Worm (Caenorhabditis elegans) whole organism, L3 larva: Measurements from ENCODE around the gene ugtp-1.
A peak's percentile ranks its signal among the peaks of the same experiment; 100 is the strongest.

Experiments
- R02D3.7 ChIP-seq: fragments of 150-350 bp; optimal IDR thresholded peaks from 2 replicates; lab custom pipeline; 2014; ENCODE audit warnings: missing biosample characterization, missing genetic modification characterization
- ZK546.5 ChIP-seq: sonication (generic microtip); optimal IDR thresholded peaks from 2 replicates; lab custom pipeline; 2017; ENCODE audit warnings: missing biosample characterization, missing genetic modification characterization
- ceh-16 ChIP-seq: sonication (generic microtip); optimal IDR thresholded peaks from 2 replicates; lab custom pipeline; 2017; ENCODE audit warnings: missing biosample characterization, missing genetic modification characterization
- ceh-28 ChIP-seq: fragments of 150-350 bp; optimal IDR thresholded peaks from 2 replicates; lab custom pipeline; 2014; ENCODE audit warnings: missing biosample characterization, missing genetic modification reagents, missing genetic modification characterization
- daf-12 ChIP-seq: fragments of 150-350 bp; optimal IDR thresholded peaks from 2 replicates; lab custom pipeline; 2014; ENCODE audit warnings: missing biosample characterization, missing genetic modification reagents, missing genetic modification characterization
- egl-27 ChIP-seq: sonication (generic microtip); optimal IDR thresholded peaks from 4 replicates; lab custom pipeline; 2017; ENCODE audit warnings: missing biosample characterization, missing genetic modification reagents, missing genetic modification characterization
- egl-5 ChIP-seq: fragments of 150-350 bp; optimal IDR thresholded peaks from 2 replicates; lab custom pipeline; 2017; ENCODE audit warnings: missing biosample characterization, missing genetic modification reagents, missing genetic modification characterization, inconsistent platforms
- elt-2 ChIP-seq: sonication (generic microtip); optimal IDR thresholded peaks from 2 replicates; lab custom pipeline; 2016; ENCODE audit warnings: missing genetic modification reagents, mild to moderate bottlenecking, missing genetic modification characterization, missing compliant biosample characterization
- elt-3 ChIP-seq, 3 experiments: fragments of 150-350 bp in 1 of 3; sonication (generic microtip) in 2 of 3; optimal IDR thresholded peaks; 2 replicates in 2 of 3; 4 replicates in 1 of 3; lab custom pipeline; 2014 to 2017; ENCODE audit warnings: missing biosample characterization in 3 of 3, missing genetic modification characterization in 3 of 3
- fkh-10 ChIP-seq: sonication (generic microtip); optimal IDR thresholded peaks from 2 replicates; lab custom pipeline; 2017; ENCODE audit warnings: missing biosample characterization, missing genetic modification reagents, missing genetic modification characterization
- fos-1 ChIP-seq: fragments of 150-350 bp; optimal IDR thresholded peaks from 2 replicates; lab custom pipeline; 2014; ENCODE audit warnings: missing biosample characterization, missing genetic modification characterization
- hmg-11 ChIP-seq: sonication (generic microtip); optimal IDR thresholded peaks from 2 replicates; lab custom pipeline; 2016; ENCODE audit warnings: missing genetic modification characterization, missing compliant biosample characterization
- jun-1 ChIP-seq: fragments of 150-350 bp; optimal IDR thresholded peaks from 2 replicates; lab custom pipeline; 2014; ENCODE audit warnings: missing biosample characterization, missing genetic modification reagents, missing genetic modification characterization
- lin-15B ChIP-seq: fragments of 150-350 bp; optimal IDR thresholded peaks from 2 replicates; lab custom pipeline; 2014; ENCODE audit warnings: missing biosample characterization, missing genetic modification characterization
- lsy-12 ChIP-seq: sonication (generic microtip); optimal IDR thresholded peaks from 2 replicates; lab custom pipeline; 2016; ENCODE audit warnings: mild to moderate bottlenecking, missing genetic modification characterization, missing compliant biosample characterization
- mdl-1 ChIP-seq: fragments of 150-350 bp; optimal IDR thresholded peaks from 2 replicates; lab custom pipeline; 2014; ENCODE audit warnings: missing biosample characterization, missing genetic modification characterization
- nfya-1 ChIP-seq: sonication (generic microtip); optimal IDR thresholded peaks from 2 replicates; lab custom pipeline; 2017; ENCODE audit warnings: missing genetic modification characterization, mild to moderate bottlenecking, missing compliant biosample characterization, antibody characterized with exemption, moderate library complexity; ENCODE audit not compliant: insufficient read depth
- nhr-23 ChIP-seq: fragments of 150-350 bp; optimal IDR thresholded peaks from 2 replicates; lab custom pipeline; 2014; ENCODE audit warnings: missing biosample characterization, missing genetic modification reagents, missing genetic modification characterization
- nhr-237 ChIP-seq: fragments of 150-350 bp; optimal IDR thresholded peaks from 2 replicates; lab custom pipeline; 2014; ENCODE audit warnings: missing biosample characterization, missing genetic modification characterization
- nhr-25 ChIP-seq: sonication (generic microtip); optimal IDR thresholded peaks from 2 replicates; lab custom pipeline; 2017; ENCODE audit warnings: missing biosample characterization, missing genetic modification characterization
- nhr-43 ChIP-seq: sonication (generic microtip); optimal IDR thresholded peaks from 2 replicates; lab custom pipeline; 2016; ENCODE audit warnings: mild to moderate bottlenecking, missing genetic modification characterization, missing compliant biosample characterization; ENCODE audit not compliant: poor library complexity, severe bottlenecking
- nhr-67 ChIP-seq: fragments of 150-350 bp; optimal IDR thresholded peaks from 2 replicates; lab custom pipeline; 2014; ENCODE audit warnings: missing biosample characterization, missing genetic modification characterization
- pha-4 ChIP-seq: fragments of 150-350 bp; optimal IDR thresholded peaks from 2 replicates; lab custom pipeline; 2014; ENCODE audit warnings: missing biosample characterization, missing genetic modification reagents, missing genetic modification characterization
- pqm-1 ChIP-seq: fragments of 150-350 bp; optimal IDR thresholded peaks from 2 replicates; lab custom pipeline; 2017; ENCODE audit warnings: missing biosample characterization, missing genetic modification characterization, inconsistent platforms
- sea-2 ChIP-seq: fragments of 150-350 bp; sonication (generic microtip); optimal IDR thresholded peaks from 4 replicates; lab custom pipeline; 2014; ENCODE audit warnings: missing biosample characterization, missing genetic modification reagents, missing genetic modification characterization
- skn-1 ChIP-seq: fragments of 150-350 bp; optimal IDR thresholded peaks from 2 replicates; lab custom pipeline; 2014; ENCODE audit warnings: missing biosample characterization, missing genetic modification characterization
- tbx-2 ChIP-seq: sonication (generic microtip); optimal IDR thresholded peaks from 2 replicates; lab custom pipeline; 2016; ENCODE audit warnings: mild to moderate bottlenecking, missing genetic modification characterization, missing compliant biosample characterization
- unc-39 ChIP-seq: sonication (generic microtip); optimal IDR thresholded peaks from 4 replicates; lab custom pipeline; 2017; ENCODE audit warnings: missing biosample characterization, missing genetic modification characterization
- zag-1 ChIP-seq: fragments of 150-350 bp; optimal IDR thresholded peaks from 2 replicates; lab custom pipeline; 2014; ENCODE audit warnings: missing biosample characterization, missing genetic modification characterization
- ztf-11 ChIP-seq: fragments of 150-350 bp; optimal IDR thresholded peaks from 2 replicates; lab custom pipeline; 2014; ENCODE audit warnings: missing biosample characterization, missing genetic modification characterization
- ztf-4 ChIP-seq: fragments of 150-350 bp; optimal IDR thresholded peaks from 2 replicates; lab custom pipeline; 2014; ENCODE audit warnings: missing biosample characterization, missing genetic modification characterization

ugtp-1 gene

ce11 chrIII:8762016-8762415, 11.5 kb upstream of the ugtp-1 start:
- TF ChIP-seq ztf-11 (tag; lab: Kevin White, UChicago), result no peak
- no peak for TF ChIP-seq hmg-11 (tag; lab: Kevin White, UChicago)
- TF ChIP-seq egl-5 (tag; lab: Kevin White, UChicago), result no peak
- TF ChIP-seq elt-2 (tag; lab: Kevin White, UChicago), result no peak
- no peak for TF ChIP-seq lin-15B (tag; lab: Kevin White, UChicago)
- no peak for TF ChIP-seq unc-39
- no peak for TF ChIP-seq ztf-4 (tag; lab: Kevin White, UChicago)
- no peak for TF ChIP-seq zag-1 (tag; lab: Kevin White, UChicago)
- TF ChIP-seq skn-1, result no peak
- no peak for TF ChIP-seq nhr-67 (tag; lab: Kevin White, UChicago)
- no peak for TF ChIP-seq ZK546.5
- no peak for TF ChIP-seq nhr-25

ce11 chrIII:8761040-8761654, 10.6 kb upstream of the ugtp-1 start, which contains the start of gene aak-1:
aak-1 (minus strand) TSS chrIII:8761090.
- TF ChIP-seq lin-15B (tag; lab: Kevin White, UChicago), result no peak
- TF ChIP-seq sea-2 (GFP tag; lab: Kevin White, UChicago), result no peak
- peak; percentile 16 for TF ChIP-seq pha-4
- TF ChIP-seq ceh-28, result no peak
- no peak for TF ChIP-seq jun-1 (tag; lab: Kevin White, UChicago)
- no peak for TF ChIP-seq fkh-10 (GFP tag; lab: Kevin White, UChicago)
- no peak for TF ChIP-seq mdl-1
- TF ChIP-seq tbx-2 (tag; lab: Kevin White, UChicago), result no peak
- TF ChIP-seq egl-5 (tag; lab: Kevin White, UChicago), result no peak

- TF ChIP-seq hmg-11 (tag; lab: Kevin White, UChicago) (peak; percentile 7), R02D3.7 (tag; lab: Kevin White, UChicago) (peak; percentile 63), elt-2 (tag; lab: Kevin White, UChicago) (peak; percentile 26), pha-4 (peak; percentile 79), nfya-1 (tag; lab: Kevin White, UChicago) (peak; percentile 18), ceh-16 (tag; lab: Kevin White, UChicago) (no peak)
Observed at ce11 chrIII:8754682-8755081, 4.2 kb upstream of the ugtp-1 start, which contains the start of gene tomm-70. tomm-70 (minus strand) TSS chrIII:8754750.

- TF ChIP-seq elt-3 (tag; optimal IDR thresholded peaks at IDR 0.05; lab: Kevin White, UChicago) (no peak), elt-2 (tag; lab: Kevin White, UChicago) (peak; percentile 95), unc-39 (no peak), ceh-28 (peak; percentile 35), pha-4 (peak; percentile 89), lin-15B (tag; lab: Kevin White, UChicago) (peak; percentile 18), pqm-1 (tag; lab: Kevin White, UChicago) (peak; percentile 94), fos-1 (tag; lab: Kevin White, UChicago) (no peak), nfya-1 (tag; lab: Kevin White, UChicago) (peak; percentile 22), nhr-25 (peak; percentile 89), daf-12 (no peak), lsy-12 (tag; lab: Kevin White, UChicago) (peak; percentile 53), egl-27 (tag; lab: Kevin White, UChicago) (peak; percentile 80), nhr-237 (tag; lab: Kevin White, UChicago) (no peak), hmg-11 (tag; lab: Kevin White, UChicago) (peak; percentile 48), nhr-23 (tag; lab: Kevin White, UChicago) (peak; percentile 64), jun-1 (tag; lab: Kevin White, UChicago) (peak; percentile 57), nhr-43 (peak; percentile 41)
Observed at ce11 chrIII:8749487-8749886, 1.0 kb downstream of the ugtp-1 start, which contains the start of gene sma-2. sma-2 (plus strand) TSS chrIII:8749680.

ce11 chrIII:8748620-8749019, 1.9 kb downstream of the ugtp-1 start:
- TF ChIP-seq jun-1 (tag; lab: Kevin White, UChicago) (peak; percentile 69), elt-2 (tag; lab: Kevin White, UChicago) (peak; percentile 96), R02D3.7 (tag; lab: Kevin White, UChicago) (no peak), ceh-28 (no peak), zag-1 (tag; lab: Kevin White, UChicago) (no peak), pha-4 (peak; percentile 81), pqm-1 (tag; lab: Kevin White, UChicago) (peak; percentile 96), nhr-43 (no peak)
